Fruit fly (Drosophila melanogaster) S2 (cell line): Measurements from ENCODE around the gene pum.

Experiments used
- CG8478 ChIP-seq: fragments of >200 bp; optimal IDR thresholded peaks from 2 replicates; lab custom pipeline; 2018
- CTCF ChIP-seq, 2 experiments: fragments of >200 bp; optimal IDR thresholded peaks; 2 replicates each; lab custom pipeline; 2018

dm6 chr3R:9049091-9049981 is 188.1 kb downstream of the pum start:
- TF ChIP-seq CTCF (optimal IDR thresholded peaks at IDR 0.05; lab: Kevin White, UChicago), result no peak
- TF ChIP-seq CG8478 (lab: Kevin White, UChicago), result no peak
